Worm (Caenorhabditis elegans) whole organism, young adult: ENCODE data around the gene Y42G9A.3.

Source experiments
- F10E7.11 ChIP-seq: sonication (generic microtip); optimal IDR thresholded peaks from 2 replicates; lab custom pipeline; 2017; ENCODE audit warnings: mild to moderate bottlenecking, missing genetic modification characterization, moderate library complexity, missing compliant biosample characterization
- F57A8.1 ChIP-seq: fragments of 200-800 bp; sonication (Bioruptor generic); optimal IDR thresholded peaks from 2 replicates; lab custom pipeline; 2018; ENCODE audit warnings: mild to moderate bottlenecking, missing genetic modification characterization, moderate library complexity, missing compliant biosample characterization
- T26A5.8 ChIP-seq: sonication (generic microtip); optimal IDR thresholded peaks from 2 replicates; lab custom pipeline; 2016; ENCODE audit warnings: missing genetic modification characterization, missing compliant biosample characterization
- attf-5 ChIP-seq: fragments of 200-800 bp; sonication (Bioruptor generic); optimal IDR thresholded peaks from 2 replicates; lab custom pipeline; 2018; ENCODE audit warnings: mild to moderate bottlenecking, missing genetic modification characterization, missing compliant biosample characterization
- ets-4 ChIP-seq: fragments of 200-800 bp; sonication (Bioruptor generic); optimal IDR thresholded peaks from 2 replicates; lab custom pipeline; 2018; ENCODE audit warnings: mild to moderate bottlenecking, missing genetic modification characterization, missing compliant biosample characterization
- madf-8 ChIP-seq: fragments of 200-800 bp; sonication (Bioruptor generic); conservative IDR thresholded peaks from 2 replicates; pipeline ENCODE4 v1.3.6; 2022; ENCODE audit warnings: missing genetic modification reagents, missing genetic modification characterization, missing compliant biosample characterization
- mcd-1 ChIP-seq: fragments of 200-800 bp; sonication (Bioruptor generic); IDR thresholded peaks from 2 replicates; pipeline ENCODE4 v1.3.6; 2022; ENCODE audit warnings: missing genetic modification reagents, missing genetic modification characterization, missing compliant biosample characterization
- pbrm-1 ChIP-seq: fragments of 200-800 bp; sonication (Bioruptor generic); IDR thresholded peaks from 2 replicates; pipeline ENCODE4 v1.3.6; 2022; ENCODE audit warnings: missing genetic modification reagents, missing genetic modification characterization, missing compliant biosample characterization
- pha-4 ChIP-seq: fragments of 150-350 bp; sonication (generic microtip); optimal IDR thresholded peaks from 2 replicates; lab custom pipeline; 2014; ENCODE audit warnings: missing biosample characterization, missing genetic modification reagents, missing genetic modification characterization
- sea-2 ChIP-seq: fragments of 200-800 bp; sonication (Bioruptor generic); IDR thresholded peaks from 2 replicates; pipeline ENCODE4 v1.3.6; 2022; ENCODE audit warnings: missing genetic modification characterization, missing compliant biosample characterization
- snpc-1.3 ChIP-seq: sonication (generic microtip); optimal IDR thresholded peaks from 2 replicates; lab custom pipeline; 2017; ENCODE audit warnings: missing genetic modification characterization, mild to moderate bottlenecking, missing compliant biosample characterization, antibody characterized with exemption, moderate library complexity, missing genotype, missing genetic modification reagents; ENCODE audit not compliant: insufficient read depth
- somi-1 ChIP-seq: fragments of 200-800 bp; sonication (Bioruptor generic); optimal IDR thresholded peaks from 2 replicates; lab custom pipeline; 2018; ENCODE audit warnings: mild to moderate bottlenecking, missing genetic modification characterization, missing compliant biosample characterization
- sptf-2 ChIP-seq: fragments of 200-800 bp; sonication (Bioruptor generic); optimal IDR thresholded peaks from 2 replicates; lab custom pipeline; 2018; ENCODE audit warnings: mild to moderate bottlenecking, missing genetic modification characterization, missing compliant biosample characterization
- xnd-1 ChIP-seq: sonication (generic microtip); optimal IDR thresholded peaks from 2 replicates; lab custom pipeline; 2016; ENCODE audit warnings: missing genotype, missing genetic modification reagents, missing genetic modification characterization, missing compliant biosample characterization

DNA sequence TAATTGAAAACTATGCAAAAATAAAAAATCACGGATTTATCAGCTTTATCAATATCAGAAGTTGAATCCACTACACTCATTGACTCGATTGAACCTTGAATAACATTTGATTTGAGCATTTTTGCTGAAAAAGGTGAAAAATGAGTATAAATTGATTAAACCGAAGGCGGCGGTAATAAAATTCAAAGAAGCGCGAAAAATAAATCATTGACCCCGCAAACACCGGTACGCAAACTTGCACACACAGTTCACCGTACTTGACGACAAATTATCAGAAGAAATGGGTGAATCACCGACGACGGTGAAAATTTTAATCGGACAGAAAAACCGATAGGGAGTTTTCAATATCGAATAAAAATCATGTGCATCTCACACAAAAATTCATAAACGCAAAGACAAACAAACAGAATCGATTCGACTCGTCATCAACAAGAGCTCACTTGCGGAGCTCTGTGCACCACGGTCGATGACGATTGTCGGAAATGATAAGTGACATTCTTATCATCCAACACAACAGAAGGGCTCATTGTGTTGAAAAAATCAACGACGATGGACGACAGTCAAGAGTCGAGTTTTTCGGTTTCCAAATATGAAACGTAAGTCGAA lies 3.5 kb downstream of the Y42G9A.3 start, which contains the start of the genes wht-7 and Y42G9A.1:
- TF ChIP-seq mcd-1 (GFP tag; lab: Robert Waterston, UW) = no peak
- TF ChIP-seq T26A5.8 (tag; lab: Kevin White, UChicago) = no peak
- TF ChIP-seq pbrm-1 (GFP tag; lab: Robert Waterston, UW) = no peak
- peak; percentile 54 for TF ChIP-seq madf-8 (GFP tag; lab: Robert Waterston, UW)
- no peak for TF ChIP-seq F57A8.1 (GFP tag; lab: Kevin White, UChicago)
- TF ChIP-seq sea-2 (GFP tag; lab: Robert Waterston, UW) = no peak
- no peak for TF ChIP-seq snpc-1.3 (tag; lab: Kevin White, UChicago)
- no peak for TF ChIP-seq sptf-2 (GFP tag; lab: Kevin White, UChicago)
- peak; percentile 16 for TF ChIP-seq xnd-1 (tag; lab: Kevin White, UChicago)
- no peak for TF ChIP-seq pha-4 (tag; lab: Kevin White, UChicago)
- no peak for TF ChIP-seq F10E7.11
- TF ChIP-seq ets-4 = no peak
- TF ChIP-seq attf-5 (GFP tag; lab: Kevin White, UChicago) = no peak
- no peak for TF ChIP-seq somi-1 (GFP tag; lab: Kevin White, UChicago)
